Worm (Caenorhabditis elegans) whole organism, late embryonic: Measurements from ENCODE around the gene sri-31.

Source experiments
- F13H6.1 ChIP-seq: sonication (generic microtip); optimal IDR thresholded peaks from 2 replicates; lab custom pipeline; 2016; ENCODE audit warnings: missing genetic modification characterization, missing compliant biosample characterization
- K02D7.2 ChIP-seq: sonication (generic microtip); optimal IDR thresholded peaks from 2 replicates; lab custom pipeline; 2017; ENCODE audit warnings: mild to moderate bottlenecking, missing genetic modification characterization, missing compliant biosample characterization
- K09A11.1 ChIP-seq: sonication (generic microtip); optimal IDR thresholded peaks from 2 replicates; lab custom pipeline; 2017; ENCODE audit warnings: antibody characterized with exemption, mild to moderate bottlenecking, missing genetic modification characterization, missing compliant biosample characterization; ENCODE audit not compliant: insufficient read depth
- ahr-1 ChIP-seq: sonication (generic microtip); optimal IDR thresholded peaks from 2 replicates; lab custom pipeline; 2016; ENCODE audit warnings: missing genetic modification characterization, missing compliant biosample characterization
- ama-1 ChIP-seq: fragments of 150-350 bp; optimal IDR thresholded peaks from 2 replicates; lab custom pipeline; 2014
- ceh-18 ChIP-seq: sonication (generic microtip); optimal IDR thresholded peaks from 2 replicates; lab custom pipeline; 2016; ENCODE audit warnings: missing genetic modification characterization, missing compliant biosample characterization
- ceh-19 ChIP-seq: fragments of 200-800 bp; sonication (Bioruptor generic); optimal IDR thresholded peaks from 2 replicates; lab custom pipeline; 2018; ENCODE audit warnings: mild to moderate bottlenecking, missing genetic modification characterization, missing compliant biosample characterization
- ceh-22 ChIP-seq: sonication (generic microtip); optimal IDR thresholded peaks from 2 replicates; lab custom pipeline; 2017; ENCODE audit warnings: missing biosample characterization, missing genetic modification characterization
- ceh-24 ChIP-seq: sonication (generic microtip); optimal IDR thresholded peaks from 2 replicates; lab custom pipeline; 2016; ENCODE audit warnings: mild to moderate bottlenecking, missing genetic modification characterization, missing compliant biosample characterization
- ceh-30 ChIP-seq: fragments of 150-350 bp; optimal IDR thresholded peaks from 2 replicates; lab custom pipeline; 2014; ENCODE audit warnings: missing biosample characterization, missing genetic modification characterization
- ceh-31 ChIP-seq: sonication (generic microtip); optimal IDR thresholded peaks from 2 replicates; lab custom pipeline; 2016; ENCODE audit warnings: missing genetic modification characterization, missing compliant biosample characterization
- ceh-9 ChIP-seq: sonication (generic microtip); optimal IDR thresholded peaks from 2 replicates; lab custom pipeline; 2016; ENCODE audit warnings: mild to moderate bottlenecking, missing genetic modification characterization, inconsistent platforms, missing compliant biosample characterization
- che-1 ChIP-seq: sonication (generic microtip); optimal IDR thresholded peaks from 2 replicates; lab custom pipeline; 2016; ENCODE audit warnings: mild to moderate bottlenecking, missing genetic modification characterization, missing compliant biosample characterization
- dve-1 ChIP-seq: sonication (generic microtip); optimal IDR thresholded peaks from 2 replicates; lab custom pipeline; 2017; ENCODE audit warnings: antibody characterized with exemption, mild to moderate bottlenecking, missing genetic modification characterization, missing compliant biosample characterization
- elt-2 ChIP-seq: sonication (generic microtip); optimal IDR thresholded peaks from 2 replicates; lab custom pipeline; 2016; ENCODE audit warnings: missing genetic modification reagents, missing genetic modification characterization, missing compliant biosample characterization
- elt-4 ChIP-seq: sonication (generic microtip); optimal IDR thresholded peaks from 2 replicates; lab custom pipeline; 2016; ENCODE audit warnings: missing genetic modification characterization, missing compliant biosample characterization
- gmeb-2 ChIP-seq: sonication (generic microtip); optimal IDR thresholded peaks from 2 replicates; lab custom pipeline; 2016; ENCODE audit warnings: missing genetic modification characterization, inconsistent platforms, missing compliant biosample characterization
- hlh-13 ChIP-seq: fragments of 200-800 bp; sonication (Bioruptor generic); optimal IDR thresholded peaks from 2 replicates; lab custom pipeline; 2018; ENCODE audit warnings: mild to moderate bottlenecking, missing genetic modification characterization, missing compliant biosample characterization
- hlh-15 ChIP-seq: sonication (generic microtip); optimal IDR thresholded peaks from 2 replicates; lab custom pipeline; 2016; ENCODE audit warnings: missing genetic modification characterization, missing compliant biosample characterization
- madf-2 ChIP-seq: sonication (generic microtip); optimal IDR thresholded peaks from 2 replicates; lab custom pipeline; 2017; ENCODE audit warnings: missing genetic modification characterization, missing compliant biosample characterization
- nfya-1 ChIP-seq: sonication (generic microtip); optimal IDR thresholded peaks from 2 replicates; lab custom pipeline; 2017; ENCODE audit warnings: missing genetic modification characterization, mild to moderate bottlenecking, missing compliant biosample characterization, antibody characterized with exemption, moderate library complexity
- nhr-11 ChIP-seq: fragments of 150-350 bp; optimal IDR thresholded peaks from 2 replicates; lab custom pipeline; 2014; ENCODE audit warnings: missing biosample characterization, missing genetic modification characterization
- npax-4 ChIP-seq: sonication (generic microtip); optimal IDR thresholded peaks from 2 replicates; lab custom pipeline; 2016; ENCODE audit warnings: missing genetic modification characterization, missing compliant biosample characterization
- odd-2 ChIP-seq: sonication (generic microtip); optimal IDR thresholded peaks from 2 replicates; lab custom pipeline; 2017; ENCODE audit warnings: antibody characterized with exemption, mild to moderate bottlenecking, missing genetic modification characterization, missing compliant biosample characterization
- pag-3 ChIP-seq: sonication (generic microtip); optimal IDR thresholded peaks from 2 replicates; lab custom pipeline; 2016; ENCODE audit warnings: missing compliant biosample characterization, missing genetic modification characterization, borderline replicate concordance
- pat-9 ChIP-seq: fragments of 200-800 bp; sonication (Bioruptor generic); optimal IDR thresholded peaks from 2 replicates; lab custom pipeline; 2018; ENCODE audit warnings: mild to moderate bottlenecking, missing genetic modification characterization, moderate library complexity, missing compliant biosample characterization
- pax-1 ChIP-seq: fragments of 150-350 bp; optimal IDR thresholded peaks from 2 replicates; lab custom pipeline; 2014; ENCODE audit warnings: missing biosample characterization, missing genetic modification characterization
- pha-2 ChIP-seq: sonication (generic microtip); optimal IDR thresholded peaks from 2 replicates; lab custom pipeline; 2017; ENCODE audit warnings: mild to moderate bottlenecking, missing genetic modification characterization, missing compliant biosample characterization
- pqm-1 ChIP-seq: sonication (generic microtip); optimal IDR thresholded peaks from 2 replicates; lab custom pipeline; 2016; ENCODE audit warnings: missing genetic modification characterization, missing compliant biosample characterization
- pros-1 ChIP-seq: fragments of 150-350 bp; optimal IDR thresholded peaks from 2 replicates; lab custom pipeline; 2014; ENCODE audit warnings: missing biosample characterization, missing genetic modification reagents, missing genetic modification characterization
- sox-4 ChIP-seq: sonication (generic microtip); optimal IDR thresholded peaks from 2 replicates; lab custom pipeline; 2017; ENCODE audit warnings: mild to moderate bottlenecking, missing genetic modification characterization, inconsistent platforms, missing compliant biosample characterization
- tbx-7 ChIP-seq: sonication (generic microtip); optimal IDR thresholded peaks from 2 replicates; lab custom pipeline; 2016; ENCODE audit warnings: missing genotype, missing genetic modification characterization, missing compliant biosample characterization
- ttx-3 ChIP-seq: sonication (generic microtip); optimal IDR thresholded peaks from 2 replicates; lab custom pipeline; 2016; ENCODE audit warnings: missing genetic modification reagents, missing genetic modification characterization, missing compliant biosample characterization
- unc-3 ChIP-seq, 2 experiments: fragments of 200-800 bp in 1 of 2; sonication (Bioruptor generic) in 1 of 2; sonication (generic microtip) in 1 of 2; conservative IDR thresholded peaks in 1 of 2; optimal IDR thresholded peaks in 1 of 2; 2 replicates each; pipeline versions ENCODE4 v1.3.6 to Lab custom; 2016 to 2022; ENCODE audit warnings: missing compliant biosample characterization in 2 of 2, missing genetic modification characterization in 2 of 2, missing genetic modification reagents in 1 of 2
- unc-42 ChIP-seq: sonication (generic microtip); optimal IDR thresholded peaks from 2 replicates; lab custom pipeline; 2016; ENCODE audit warnings: missing genotype, missing genetic modification characterization, missing compliant biosample characterization

sri-31 gene

ce11 chrII:3044023-3044422 is 6.8 kb upstream of the sri-31 start, which contains the start of gene sri-29:
Gene sri-29, plus strand, starts transcription at chrII:3044323.
- TF ChIP-seq K02D7.2 (tag; lab: Kevin White, UChicago) (no peak), pqm-1 (tag; lab: Kevin White, UChicago) (no peak), elt-2 (tag; lab: Kevin White, UChicago) (no peak), ttx-3 (no peak), gmeb-2 (no peak), dve-1 (tag; lab: Kevin White, UChicago) (no peak), pax-1 (tag; lab: Kevin White, UChicago) (no peak), nfya-1 (tag; lab: Kevin White, UChicago) (no peak), sox-4 (no peak), madf-2 (tag; lab: Kevin White, UChicago) (no peak), ceh-19 (GFP tag; lab: Kevin White, UChicago) (no peak), odd-2 (no peak), ceh-9 (tag; lab: Kevin White, UChicago) (no peak)

ce11 chrII:3045422-3045821 is 5.4 kb upstream of the sri-31 start:
- TF ChIP-seq K09A11.1 (tag; lab: Kevin White, UChicago) (no peak), pat-9 (no peak), nfya-1 (tag; lab: Kevin White, UChicago) (no peak), elt-4 (tag; lab: Kevin White, UChicago) (peak; percentile 29)

DNA sequence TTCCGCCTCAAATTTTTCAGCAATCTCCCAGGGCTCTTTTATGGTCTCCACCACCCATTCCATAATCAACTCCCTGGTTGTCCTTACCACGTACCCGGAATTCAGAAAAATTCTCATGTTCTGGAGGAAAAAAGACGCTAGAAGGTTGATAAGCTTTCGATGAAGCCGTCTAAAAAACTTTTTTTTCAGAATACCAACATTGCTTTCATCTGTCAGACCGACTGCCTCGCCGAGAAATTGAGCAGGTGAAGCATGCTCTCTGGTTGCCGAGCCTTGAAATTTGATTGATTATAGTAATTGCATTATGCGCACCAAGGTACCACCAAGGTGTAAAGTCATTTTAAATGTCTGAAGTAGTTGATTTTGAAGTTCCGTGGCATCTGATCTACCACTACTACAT is 4.9 kb upstream of the sri-31 start, which contains the start of gene sri-30:
TSS of gene sri-30 (plus strand) at position 301 of the 400 bp plus-strand sequence.
- TF ChIP-seq hlh-15 (no peak), elt-2 (tag; lab: Kevin White, UChicago) (no peak), ahr-1 (tag; lab: Kevin White, UChicago) (no peak), pqm-1 (tag; lab: Kevin White, UChicago) (no peak), unc-3 (GFP tag; conservative IDR thresholded peaks at IDR 0.05; lab: Robert Waterston, UW) (no peak), unc-3 (tag; optimal IDR thresholded peaks at IDR 0.05; lab: Kevin White, UChicago) (no peak), pros-1 (no peak), pha-2 (no peak), unc-42 (tag; lab: Kevin White, UChicago) (no peak), tbx-7 (tag; lab: Kevin White, UChicago) (no peak), madf-2 (tag; lab: Kevin White, UChicago) (no peak), ceh-30 (tag; lab: Kevin White, UChicago) (no peak), F13H6.1 (tag; lab: Kevin White, UChicago) (no peak), ama-1 (lab: Kevin White, UChicago) (no peak), hlh-13 (no peak), npax-4 (tag; lab: Kevin White, UChicago) (no peak), nhr-11 (tag; lab: Kevin White, UChicago) (no peak), pat-9 (no peak), ceh-24 (no peak), ceh-18 (no peak), ceh-22 (tag; lab: Kevin White, UChicago) (no peak)

DNA sequence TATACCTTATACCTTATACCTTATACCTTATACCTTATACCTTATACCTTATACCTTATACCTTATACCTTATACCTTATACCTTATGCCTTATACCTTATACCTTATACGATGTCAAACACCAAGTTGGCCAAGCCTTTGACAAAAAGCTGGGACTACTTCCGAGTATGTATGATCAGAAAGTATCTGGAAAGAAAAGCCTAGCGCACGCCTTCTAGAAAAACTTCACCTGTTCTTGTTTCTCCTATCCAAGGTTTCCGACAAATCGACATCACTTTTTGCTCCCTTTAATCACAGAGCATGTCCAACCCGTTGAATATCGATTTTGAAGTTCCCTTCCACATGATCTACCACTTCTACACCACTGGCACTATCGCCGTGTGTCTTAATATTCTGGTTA is 2.4 kb upstream of the sri-31 start, which contains the start of gene sri-28:
TSS of gene sri-28 (plus strand) at position 301 of the 400 bp plus-strand sequence.
- TF ChIP-seq pag-3 (tag; lab: Kevin White, UChicago) (no peak), che-1 (tag; lab: Kevin White, UChicago) (no peak), ceh-31 (tag; lab: Kevin White, UChicago) (no peak)

- no peak for TF ChIP-seq pag-3 (tag; lab: Kevin White, UChicago)
- peak; percentile 62 for TF ChIP-seq dve-1 (tag; lab: Kevin White, UChicago)
These were observed 1.8 kb upstream of the sri-31 start for ce11 chrII:3048989-3049388.
